Worm (Caenorhabditis elegans) whole organism, L4 larva: ENCODE results near the gene F13B12.1.

Experiments
- T26A8.4 ChIP-seq: fragments of 200-800 bp; sonication (Bioruptor generic); IDR thresholded peaks from 2 replicates; pipeline ENCODE4 v1.3.6; 2022; ENCODE audit warnings: missing genetic modification characterization, missing compliant biosample characterization
- Y5F2A.4 ChIP-seq: fragments of 200-800 bp; sonication (Bioruptor generic); optimal IDR thresholded peaks from 2 replicates; lab custom pipeline; 2018; ENCODE audit warnings: mild to moderate bottlenecking, missing genetic modification characterization, missing compliant biosample characterization
- aha-1 ChIP-seq: fragments of 150-350 bp; peaks from one replicate; lab custom pipeline; 2014; ENCODE audit warnings: missing biosample characterization, missing genetic modification characterization
- ama-1 ChIP-seq: fragments of 150-350 bp; optimal IDR thresholded peaks from 2 replicates; lab custom pipeline; 2014; ENCODE audit warnings: inconsistent platforms, mixed read lengths
- ceh-28 ChIP-seq: fragments of 150-350 bp; optimal IDR thresholded peaks from 2 replicates; lab custom pipeline; 2014; ENCODE audit warnings: missing biosample characterization, missing genetic modification reagents, missing genetic modification characterization
- madf-9 ChIP-seq: fragments of 200-800 bp; sonication (Bioruptor generic); conservative IDR thresholded peaks from 2 replicates; pipeline ENCODE4 v1.3.6; 2022; ENCODE audit warnings: missing genetic modification reagents, missing genetic modification characterization, missing compliant biosample characterization
- nhr-237 ChIP-seq: sonication (generic microtip); optimal IDR thresholded peaks from 2 replicates; lab custom pipeline; 2017; ENCODE audit warnings: missing biosample characterization, missing genetic modification characterization
- nhr-25 ChIP-seq: sonication (generic microtip); optimal IDR thresholded peaks from 2 replicates; lab custom pipeline; 2017; ENCODE audit warnings: missing genetic modification characterization, mild to moderate bottlenecking, missing compliant biosample characterization, antibody characterized with exemption, moderate library complexity, borderline replicate concordance; ENCODE audit not compliant: insufficient read depth
- nhr-77 ChIP-seq: fragments of 150-350 bp; optimal IDR thresholded peaks from 2 replicates; lab custom pipeline; 2014; ENCODE audit warnings: missing biosample characterization, missing genetic modification characterization
- snpc-4 ChIP-seq: fragments of 150-350 bp; optimal IDR thresholded peaks from 2 replicates; lab custom pipeline; 2014; ENCODE audit warnings: missing biosample characterization, missing genetic modification characterization
- zip-11 ChIP-seq: fragments of 200-800 bp; sonication (Bioruptor generic); IDR thresholded peaks from 2 replicates; pipeline ENCODE4 v1.3.6; 2022; ENCODE audit warnings: missing genetic modification characterization, missing compliant biosample characterization
- zip-2 ChIP-seq: fragments of 150-350 bp; optimal IDR thresholded peaks from 2 replicates; lab custom pipeline; 2014; ENCODE audit warnings: missing biosample characterization, missing genetic modification characterization
- ztf-11 ChIP-seq: fragments of 150-350 bp; optimal IDR thresholded peaks from 2 replicates; lab custom pipeline; 2014; ENCODE audit warnings: missing biosample characterization, missing genetic modification characterization

DNA sequence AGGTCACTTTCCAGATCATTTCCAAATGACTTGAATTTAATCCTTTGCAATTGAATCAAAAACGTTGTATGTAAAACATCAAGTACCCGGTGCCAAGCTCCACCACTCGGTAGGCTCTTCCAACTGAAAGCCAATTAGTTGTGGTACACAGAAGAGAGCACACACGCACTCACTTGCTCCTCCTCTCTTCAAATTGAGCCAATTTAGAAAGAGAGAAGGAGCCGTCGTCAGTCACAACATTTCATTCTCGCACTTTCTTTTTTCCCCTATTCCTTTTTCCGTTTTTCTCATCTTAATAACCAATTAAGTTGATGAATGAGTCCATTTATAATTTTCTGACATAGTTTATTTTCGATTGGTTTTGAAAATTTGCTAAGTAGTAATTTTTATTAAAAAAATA is 26.2 kb downstream of the F13B12.1 start:
- no peak for TF ChIP-seq zip-2 (tag; lab: Kevin White, UChicago)
- TF ChIP-seq nhr-77 (tag; lab: Kevin White, UChicago) = no peak
- no peak for TF ChIP-seq nhr-237 (tag; lab: Kevin White, UChicago)
- TF ChIP-seq aha-1 (tag; lab: Kevin White, UChicago) = peak; percentile 95
- no peak for TF ChIP-seq zip-11 (GFP tag; lab: Robert Waterston, UW)
- no peak for TF ChIP-seq T26A8.4 (GFP tag; lab: Robert Waterston, UW)
- TF ChIP-seq ceh-28 (tag; lab: Kevin White, UChicago) = no peak
- TF ChIP-seq ztf-11 (tag; lab: Kevin White, UChicago) = no peak
- no peak for TF ChIP-seq ama-1 (lab: Kevin White, UChicago)
- TF ChIP-seq madf-9 = no peak
- TF ChIP-seq snpc-4 (tag; lab: Kevin White, UChicago) = no peak
- TF ChIP-seq Y5F2A.4 = no peak
- TF ChIP-seq nhr-25 (tag; lab: Kevin White, UChicago) = no peak
